In genomic region chr3L:21515823-21516715, dm6 we compare ENCODE assay signal across 2 fruit fly cellular contexts.
TF ChIP-seq lines count a peak whose summit lies in the region.

TSS of gene SAK (minus strand) at chr3L:21515887.
TSS of gene Cdk12 (plus strand) at chr3L:21516306.

TF ChIP-seq in whole organism, embryonic, 481 proteins besides CTCF, POLR2A, EP300 and RAD21 (continued from another document and continues in another):
- TF ChIP-seq CG8388 (GFP tag; optimal IDR thresholded peaks at IDR 0.05; lab: Kevin White, UChicago) (peak; percentile 78), CG18764 (GFP tag; optimal IDR thresholded peaks at IDR 0.05; lab: Kevin White, UChicago) (peak; percentile 69), CG12391 (tag; optimal IDR thresholded peaks at IDR 0.05; lab: Kevin White, UChicago) (peak; percentile 91), Sry-β (GFP tag; optimal IDR thresholded peaks at IDR 0.05; lab: Kevin White, UChicago) (peak; percentile 64), dan (GFP tag; IDR thresholded peaks at IDR 0.05; lab: Robert Waterston, UW) (peak; percentile 40; the same call in 1 of the 2 replicates), CG3995 (GFP tag; optimal IDR thresholded peaks at IDR 0.05; lab: Kevin White, UChicago) (peak; percentile 45), Meics (GFP tag; optimal IDR thresholded peaks at IDR 0.05; lab: Kevin White, UChicago) (peak; percentile 85), luna (GFP tag; optimal IDR thresholded peaks at IDR 0.05; lab: Kevin White, UChicago) (no peak), CG15601 (tag; optimal IDR thresholded peaks at IDR 0.05; lab: Kevin White, UChicago) (peak; percentile 82), zf30C (GFP tag; optimal IDR thresholded peaks at IDR 0.05; lab: Kevin White, UChicago) (no peak), CG6254 (GFP tag; optimal IDR thresholded peaks at IDR 0.05; lab: Kevin White, UChicago) (peak; percentile 76), CG4404 (GFP tag; IDR thresholded peaks at IDR 0.05; lab: Robert Waterston, UW) (peak; percentile 75), CG12071 (GFP tag; optimal IDR thresholded peaks at IDR 0.05; lab: Kevin White, UChicago) (no peak), CG12769 (tag; optimal IDR thresholded peaks at IDR 0.05; lab: Kevin White, UChicago) (peak; percentile 72), Lhr (GFP tag; optimal IDR thresholded peaks at IDR 0.05; lab: Kevin White, UChicago) (peak; percentile 65), fd96Cb (tag; optimal IDR thresholded peaks at IDR 0.05; lab: Kevin White, UChicago) (peak; percentile 76), CG10147 (GFP tag; optimal IDR thresholded peaks at IDR 0.05; lab: Kevin White, UChicago) (peak; percentile 82), D (optimal IDR thresholded peaks at IDR 0.05; lab: Kevin White, UChicago) (no peak), D (GFP tag; optimal IDR thresholded peaks at IDR 0.05; lab: Kevin White, UChicago) (peak; percentile 81), CG6854 (GFP tag; optimal IDR thresholded peaks at IDR 0.05; lab: Kevin White, UChicago) (peak; percentile 55), CG15514 (GFP tag; optimal IDR thresholded peaks at IDR 0.05; lab: Kevin White, UChicago) (peak; percentile 84), CG8089 (GFP tag; optimal IDR thresholded peaks at IDR 0.05; lab: Kevin White, UChicago) (peak; percentile 36), prd (optimal IDR thresholded peaks at IDR 0.05; lab: Kevin White, UChicago) (no peak), prd (GFP tag; IDR thresholded peaks at IDR 0.05; lab: Robert Waterston, UW) (peak; percentile 90), dm (GFP tag; optimal IDR thresholded peaks at IDR 0.05; lab: Kevin White, UChicago) (peak; percentile 68), Antp (GFP tag; optimal IDR thresholded peaks at IDR 0.05; lab: Kevin White, UChicago) (peak; percentile 71), NK7.1 (GFP tag; optimal IDR thresholded peaks at IDR 0.05; lab: Kevin White, UChicago) (peak; percentile 13), Dref (GFP tag; IDR thresholded peaks at IDR 0.05; lab: Robert Waterston, UW) (peak; percentile 50), jing (GFP tag; optimal IDR thresholded peaks at IDR 0.05; lab: Kevin White, UChicago) (peak; percentile 48), crp (GFP tag; optimal IDR thresholded peaks at IDR 0.05; lab: Kevin White, UChicago) (peak in 1 of 2 experiments; percentile 33), Hr78 (GFP tag; optimal IDR thresholded peaks at IDR 0.05; lab: Kevin White, UChicago) (peak in 1 of 2 experiments; percentile 83), tup (GFP tag; optimal IDR thresholded peaks at IDR 0.05; lab: Kevin White, UChicago) (peak; percentile 77), Doc2 (GFP tag; IDR thresholded peaks at IDR 0.05; lab: Robert Waterston, UW) (no peak), CG5245 (GFP tag; optimal IDR thresholded peaks at IDR 0.05; lab: Kevin White, UChicago) (peak; percentile 54), NFAT (GFP tag; IDR thresholded peaks at IDR 0.05; lab: Robert Waterston, UW) (peak; percentile 84), eve (GFP tag; optimal IDR thresholded peaks at IDR 0.05; lab: Kevin White, UChicago) (peak in 1 of 2 experiments; percentile 78), ewg (GFP tag; optimal IDR thresholded peaks at IDR 0.05; lab: Kevin White, UChicago) (peak; percentile 61), wek (GFP tag; optimal IDR thresholded peaks at IDR 0.05; lab: Kevin White, UChicago) (no peak), CG2712 (tag; optimal IDR thresholded peaks at IDR 0.05; lab: Kevin White, UChicago) (peak; percentile 89), Dfd (GFP tag; optimal IDR thresholded peaks at IDR 0.05; lab: Kevin White, UChicago) (peak in 1 of 2 experiments; percentile 49), croc (GFP tag; conservative IDR thresholded peaks at IDR 0.05; lab: Robert Waterston, UW) (peak; percentile 50; the same call in 2 of the 3 replicates), B-H1 (GFP tag; IDR thresholded peaks at IDR 0.05; lab: Robert Waterston, UW) (peak; percentile 61), ssp (GFP tag; IDR thresholded peaks at IDR 0.05; lab: Robert Waterston, UW) (peak; percentile 97), CG7839 (tag; optimal IDR thresholded peaks at IDR 0.05; lab: Kevin White, UChicago) (peak; percentile 88), B-H2 (GFP tag; optimal IDR thresholded peaks at IDR 0.05; lab: Kevin White, UChicago) (peak; percentile 92), peb (GFP tag; IDR thresholded peaks at IDR 0.05; lab: Robert Waterston, UW) (peak; percentile 33), ro (GFP tag; IDR thresholded peaks at IDR 0.05; lab: Robert Waterston, UW) (peak; percentile 61; the same call in 1 of the 2 replicates), aop (GFP tag; IDR thresholded peaks at IDR 0.05; lab: Robert Waterston, UW) (peak; percentile 47; the same call in 1 of the 2 replicates), CG3838 (GFP tag; optimal IDR thresholded peaks at IDR 0.05; lab: Kevin White, UChicago) (peak; percentile 47), Med (GFP tag; lab: Kevin White, UChicago) (peak; percentile 86), CG15269 (tag; optimal IDR thresholded peaks at IDR 0.05; lab: Kevin White, UChicago) (peak; percentile 88), CG12219 (GFP tag; optimal IDR thresholded peaks at IDR 0.05; lab: Kevin White, UChicago) (peak; percentile 58), CG16779 (GFP tag; IDR thresholded peaks at IDR 0.05; lab: Robert Waterston, UW) (0 out of 2 replicates have a peak, but pooled peaks have one; percentile 30), h (optimal IDR thresholded peaks at IDR 0.05; lab: Kevin White, UChicago) (no peak), esg (GFP tag; conservative IDR thresholded peaks at IDR 0.05; lab: Robert Waterston, UW) (peak; percentile 75), CG18476 (GFP tag; optimal IDR thresholded peaks at IDR 0.05; lab: Kevin White, UChicago) (peak; percentile 79), CG11560 (tag; IDR thresholded peaks at IDR 0.05; lab: Robert Waterston, UW) (peak; percentile 61; the same call in 2 of the 3 replicates), Doc3 (GFP tag; IDR thresholded peaks at IDR 0.05; lab: Robert Waterston, UW; ENCODE audit: partially characterized antibody) (peak; percentile 18; the same call in 1 of the 3 replicates), CG6689 (GFP tag; IDR thresholded peaks at IDR 0.05; lab: Robert Waterston, UW) (peak; percentile 79), stwl (tag; optimal IDR thresholded peaks at IDR 0.05; lab: Kevin White, UChicago) (peak; percentile 93), zfh2 (GFP tag; optimal IDR thresholded peaks at IDR 0.05; lab: Kevin White, UChicago) (peak; percentile 81), HLH3B (GFP tag; IDR thresholded peaks at IDR 0.05; lab: Robert Waterston, UW) (peak; percentile 66), Opbp (GFP tag; IDR thresholded peaks at IDR 0.05; lab: Robert Waterston, UW; ENCODE audit: partially characterized antibody) (peak; percentile 44; the same call in 1 of the 3 replicates), Xrp1 (GFP tag; IDR thresholded peaks at IDR 0.05; lab: Robert Waterston, UW) (peak; percentile 77)

TF ChIP-seq in whole organism, prepupa, 60 proteins besides CTCF, POLR2A, EP300 and RAD21 (continued from another document):
- TF ChIP-seq cyc (GFP tag; optimal IDR thresholded peaks at IDR 0.05; lab: Kevin White, UChicago) (peak; percentile 78), CG10669 (GFP tag; optimal IDR thresholded peaks at IDR 0.05; lab: Kevin White, UChicago) (peak; percentile 78), CG6808 (GFP tag; optimal IDR thresholded peaks at IDR 0.05; lab: Kevin White, UChicago) (peak; percentile 70), Hr4 (GFP tag; optimal IDR thresholded peaks at IDR 0.05; lab: Kevin White, UChicago) (peak; percentile 77), CG3032 (tag; optimal IDR thresholded peaks at IDR 0.05; lab: Kevin White, UChicago) (peak; percentile 84), CG3919 (GFP tag; optimal IDR thresholded peaks at IDR 0.05; lab: Kevin White, UChicago) (peak; percentile 85), acj6 (GFP tag; optimal IDR thresholded peaks at IDR 0.05; lab: Kevin White, UChicago) (peak; percentile 86), CG6854 (GFP tag; optimal IDR thresholded peaks at IDR 0.05; lab: Kevin White, UChicago) (peak; percentile 59)
